Fruit fly (Drosophila melanogaster) whole organism, prepupa: Measurements from ENCODE around the gene CycE.

ENCODE experiments used
- Blimp-1 ChIP-seq: fragments of 200-800 bp; sonication (Bioruptor generic); optimal IDR thresholded peaks from 3 replicates; lab custom pipeline; 2017; ENCODE audit warnings: missing biosample characterization, missing genetic modification characterization, mild to moderate bottlenecking, moderate library complexity, missing genetic modification reagents
- CG10669 ChIP-seq: fragments of 200-800 bp; sonication (Bioruptor generic); optimal IDR thresholded peaks from 3 replicates; lab custom pipeline; 2018; ENCODE audit warnings: missing biosample characterization, mild to moderate bottlenecking, missing genetic modification characterization, moderate library complexity
- CG11902 ChIP-seq: fragments of 200-800 bp; sonication (Bioruptor generic); optimal IDR thresholded peaks from 3 replicates; lab custom pipeline; 2016; ENCODE audit warnings: missing biosample characterization, missing genetic modification characterization
- CG15336 ChIP-seq: fragments of 200-800 bp; sonication (Bioruptor generic); IDR thresholded peaks from 2 replicates; pipeline ENCODE4 v1.3.6; 2022; ENCODE audit warnings: missing biosample characterization, missing genetic modification characterization
- CG3032 ChIP-seq: fragments of 200-800 bp; optimal IDR thresholded peaks from 2 replicates; lab custom pipeline; 2019; ENCODE audit warnings: missing biosample characterization, mild to moderate bottlenecking, missing genetic modification characterization, moderate library complexity
- CG31627 ChIP-seq: fragments of 200-800 bp; sonication (Bioruptor generic); optimal IDR thresholded peaks from 3 replicates; lab custom pipeline; 2016; ENCODE audit warnings: missing biosample characterization, missing genetic modification characterization
- CG32006 ChIP-seq: fragments of 200-800 bp; sonication (Bioruptor generic); optimal IDR thresholded peaks from 3 replicates; lab custom pipeline; 2017; ENCODE audit warnings: missing biosample characterization, mild to moderate bottlenecking, missing genetic modification characterization
- CG34406 ChIP-seq: fragments of 200-800 bp; sonication (Bioruptor generic); optimal IDR thresholded peaks from 3 replicates; lab custom pipeline; 2016; ENCODE audit warnings: missing biosample characterization, missing genetic modification characterization
- CG4318 ChIP-seq: fragments of 200-800 bp; sonication (Bioruptor generic); optimal IDR thresholded peaks from 3 replicates; lab custom pipeline; 2017; ENCODE audit warnings: missing biosample characterization, mild to moderate bottlenecking, missing genetic modification characterization
- CG6163 ChIP-seq: fragments of 200-800 bp; sonication (Bioruptor generic); IDR thresholded peaks from 3 replicates; pipeline ENCODE4 v1.3.6; 2022; ENCODE audit warnings: missing biosample characterization, missing genetic modification characterization
- CG6276 ChIP-seq: fragments of 200-800 bp; sonication (Bioruptor generic); optimal IDR thresholded peaks from 2 replicates; lab custom pipeline; 2017; ENCODE audit warnings: missing biosample characterization, mild to moderate bottlenecking, missing genetic modification characterization
- CG7368 ChIP-seq: fragments of 200-800 bp; sonication (Bioruptor generic); optimal IDR thresholded peaks from 3 replicates; lab custom pipeline; 2016; ENCODE audit warnings: missing biosample characterization, missing genetic modification characterization
- CG8119 ChIP-seq: fragments of 200-800 bp; sonication (Bioruptor generic); IDR thresholded peaks from 3 replicates; pipeline ENCODE4 v1.3.6; 2022; ENCODE audit warnings: missing biosample characterization, missing genetic modification characterization
- CG8319 ChIP-seq: fragments of 200-800 bp; sonication (Bioruptor generic); optimal IDR thresholded peaks from 3 replicates; lab custom pipeline; 2016; ENCODE audit warnings: missing biosample characterization, missing genetic modification characterization
- Eip75B ChIP-seq: fragments of 200-800 bp; sonication (Bioruptor generic); optimal IDR thresholded peaks from 3 replicates; lab custom pipeline; 2016; ENCODE audit warnings: missing biosample characterization, missing genetic modification characterization
- Eip78C ChIP-seq: fragments of 200-800 bp; sonication (Bioruptor generic); peaks from one replicate; lab custom pipeline; 2016; ENCODE audit warnings: missing biosample characterization, missing genetic modification characterization
- Eip93F ChIP-seq: fragments of 200-800 bp; sonication (Bioruptor generic); optimal IDR thresholded peaks from 2 replicates; lab custom pipeline; 2016; ENCODE audit warnings: missing biosample characterization, mild to moderate bottlenecking, missing genetic modification characterization
- Ets21C ChIP-seq: fragments of 200-800 bp; sonication (Bioruptor generic); optimal IDR thresholded peaks from 3 replicates; lab custom pipeline; 2016; ENCODE audit warnings: missing biosample characterization, missing genetic modification characterization
- Ets96B ChIP-seq: fragments of 200-800 bp; optimal IDR thresholded peaks from 2 replicates; lab custom pipeline; 2019; ENCODE audit warnings: missing biosample characterization, mild to moderate bottlenecking, missing genetic modification characterization, moderate library complexity
- Gug ChIP-seq: fragments of 200-800 bp; sonication (Bioruptor generic); IDR thresholded peaks from 2 replicates; pipeline ENCODE4 v1.3.6; 2022; ENCODE audit warnings: missing biosample characterization, missing genetic modification characterization
- Hr38 ChIP-seq: sonication (Bioruptor generic); optimal IDR thresholded peaks from 2 replicates; lab custom pipeline; 2016; ENCODE audit warnings: missing biosample characterization, missing genetic modification characterization
- Hr39 ChIP-seq: fragments of 200-800 bp; sonication (Bioruptor generic); optimal IDR thresholded peaks from 2 replicates; lab custom pipeline; 2016; ENCODE audit warnings: missing biosample characterization, missing genetic modification characterization
- Hr4 ChIP-seq: fragments of 200-800 bp; sonication (Bioruptor generic); optimal IDR thresholded peaks from 3 replicates; lab custom pipeline; 2016; ENCODE audit warnings: missing biosample characterization, missing genetic modification characterization
- Met ChIP-seq: fragments of 200-800 bp; sonication (Bioruptor generic); optimal IDR thresholded peaks from 3 replicates; lab custom pipeline; 2016; ENCODE audit warnings: missing biosample characterization, missing genetic modification characterization
- Sox102F ChIP-seq: fragments of 200-800 bp; sonication (Bioruptor generic); optimal IDR thresholded peaks from 2 replicates; lab custom pipeline; 2016; ENCODE audit warnings: missing biosample characterization, mild to moderate bottlenecking, missing genetic modification characterization
- Sox14 ChIP-seq: fragments of 200-800 bp; sonication (Bioruptor generic); optimal IDR thresholded peaks from 3 replicates; lab custom pipeline; 2016; ENCODE audit warnings: missing biosample characterization, missing genetic modification characterization
- achi ChIP-seq: fragments of 200-800 bp; sonication (Bioruptor generic); optimal IDR thresholded peaks from 3 replicates; lab custom pipeline; 2016; ENCODE audit warnings: missing biosample characterization, missing genetic modification characterization
- cyc ChIP-seq: fragments of 200-800 bp; sonication (Bioruptor generic); optimal IDR thresholded peaks from 3 replicates; lab custom pipeline; 2016; ENCODE audit warnings: missing biosample characterization, missing genetic modification characterization
- dac ChIP-seq: fragments of 200-800 bp; sonication (Bioruptor generic); optimal IDR thresholded peaks from 2 replicates; lab custom pipeline; 2017; ENCODE audit warnings: missing biosample characterization, mild to moderate bottlenecking, missing genetic modification characterization
- dsx ChIP-seq: fragments of 200-800 bp; optimal IDR thresholded peaks from 3 replicates; lab custom pipeline; 2019; ENCODE audit warnings: missing biosample characterization, mild to moderate bottlenecking, missing genetic modification characterization, moderate library complexity; ENCODE audit not compliant: poor library complexity, severe bottlenecking
- eg ChIP-seq: fragments of 200-800 bp; sonication (Bioruptor generic); IDR thresholded peaks from 3 replicates; pipeline ENCODE4 v1.3.6; 2022; ENCODE audit warnings: missing biosample characterization, missing genetic modification characterization
- fkh ChIP-seq: fragments of 200-800 bp; sonication (Bioruptor generic); optimal IDR thresholded peaks from 3 replicates; lab custom pipeline; 2017; ENCODE audit warnings: missing biosample characterization, mild to moderate bottlenecking, missing genetic modification characterization, moderate library complexity
- lz ChIP-seq: fragments of 200-800 bp; sonication (Bioruptor generic); optimal IDR thresholded peaks from 3 replicates; lab custom pipeline; 2016; ENCODE audit warnings: missing biosample characterization, missing genetic modification characterization
- net ChIP-seq: fragments of 200-800 bp; sonication (Bioruptor generic); optimal IDR thresholded peaks from 3 replicates; lab custom pipeline; 2016; ENCODE audit warnings: missing biosample characterization, missing genetic modification characterization
- spab ChIP-seq: fragments of 200-800 bp; sonication (Bioruptor generic); optimal IDR thresholded peaks from 2 replicates; lab custom pipeline; 2017; ENCODE audit warnings: missing biosample characterization, mild to moderate bottlenecking, missing genetic modification characterization, missing genetic modification reagents
- ss ChIP-seq, 2 experiments: fragments of 200-800 bp; sonication (Bioruptor generic); optimal IDR thresholded peaks; 2 replicates in 1 of 2; 3 replicates in 1 of 2; lab custom pipeline; 2017 to 2018; ENCODE audit warnings: mild to moderate bottlenecking in 2 of 2, missing biosample characterization in 2 of 2, missing genetic modification characterization in 2 of 2, moderate library complexity in 1 of 2
- svp ChIP-seq: fragments of 200-800 bp; sonication (Bioruptor generic); peaks from one replicate; lab custom pipeline; 2016; ENCODE audit warnings: missing biosample characterization, missing genetic modification characterization
- vri ChIP-seq: fragments of 200-800 bp; sonication (Bioruptor generic); optimal IDR thresholded peaks from 3 replicates; lab custom pipeline; 2016; ENCODE audit warnings: missing biosample characterization, mild to moderate bottlenecking, missing genetic modification characterization

CycE gene

dm6 chr2L:15776752-15777151, 28.8 kb upstream of the CycE start, which contains the start of gene CG43760:
TSS of gene CG43760 (minus strand) at chr2L:15776852.
- TF ChIP-seq Hr38 (GFP tag; lab: Kevin White, UChicago) = no peak
- no peak for TF ChIP-seq fkh (GFP tag; lab: Kevin White, UChicago)
- no peak for TF ChIP-seq CG10669
- TF ChIP-seq Sox14 (GFP tag; lab: Kevin White, UChicago) = no peak
- no peak for TF ChIP-seq CG34406 (GFP tag; lab: Kevin White, UChicago)
- TF ChIP-seq CG8119 (GFP tag; lab: Robert Waterston, UW) = no peak
- TF ChIP-seq spab (GFP tag; lab: Kevin White, UChicago) = no peak
- TF ChIP-seq CG3032 (tag; lab: Kevin White, UChicago) = no peak
- TF ChIP-seq Gug = no peak
- no peak for TF ChIP-seq lz (GFP tag; lab: Kevin White, UChicago)
- no peak for TF ChIP-seq CG6276 (GFP tag; lab: Kevin White, UChicago)
- no peak for TF ChIP-seq net
- no peak for TF ChIP-seq CG15336 (GFP tag; lab: Robert Waterston, UW)

dm6 chr2L:15773013-15773412, 25.1 kb upstream of the CycE start, which contains the start of gene CG31826:
TSS of gene CG31826 (minus strand) at chr2L:15773113.
- TF ChIP-seq CG34406 (GFP tag; lab: Kevin White, UChicago) (no peak), Ets21C (GFP tag; lab: Kevin White, UChicago) (no peak), vri (GFP tag; lab: Kevin White, UChicago) (no peak), svp (no peak), dac (GFP tag; lab: Kevin White, UChicago) (no peak), Eip75B (no peak), CG3032 (tag; lab: Kevin White, UChicago) (no peak), eg (no peak), CG8319 (GFP tag; lab: Kevin White, UChicago) (no peak)

- TF ChIP-seq cyc (GFP tag; lab: Kevin White, UChicago) = no peak
- TF ChIP-seq Hr39 (GFP tag; lab: Kevin White, UChicago) = no peak
- TF ChIP-seq CG6163 = no peak
- TF ChIP-seq lz (GFP tag; lab: Kevin White, UChicago) = no peak
- TF ChIP-seq dsx = no peak
- no peak for TF ChIP-seq Eip75B
- TF ChIP-seq net = no peak
- TF ChIP-seq CG15336 (GFP tag; lab: Robert Waterston, UW) = no peak
- no peak for TF ChIP-seq Met (GFP tag; lab: Kevin White, UChicago)
- no peak for TF ChIP-seq CG10669
- no peak for TF ChIP-seq Ets96B (tag; lab: Kevin White, UChicago)
- no peak for TF ChIP-seq CG7368 (GFP tag; lab: Kevin White, UChicago)
- no peak for TF ChIP-seq achi (GFP tag; lab: Kevin White, UChicago)
- TF ChIP-seq CG32006 = no peak
- TF ChIP-seq Eip78C (GFP tag; lab: Kevin White, UChicago) = no peak
Measured at dm6 chr2L:15770978-15771377, 23.0 kb upstream of the CycE start, which contains the start of gene Ku80. TSS of gene Ku80 (minus strand) at chr2L:15771159.

- TF ChIP-seq ss (GFP tag; optimal IDR thresholded peaks at IDR 0.05; lab: Kevin White, UChicago) (no peak), Gug (no peak), Hr4 (no peak), fkh (GFP tag; lab: Kevin White, UChicago) (no peak), CG11902 (GFP tag; lab: Kevin White, UChicago) (no peak), CG4318 (GFP tag; lab: Kevin White, UChicago) (no peak), eg (no peak), Eip93F (GFP tag; lab: Kevin White, UChicago) (no peak), Sox102F (GFP tag; lab: Kevin White, UChicago) (no peak), cyc (GFP tag; lab: Kevin White, UChicago) (no peak), Blimp-1 (GFP tag; lab: Kevin White, UChicago) (no peak), CG8319 (GFP tag; lab: Kevin White, UChicago) (no peak), CG31627 (GFP tag; lab: Kevin White, UChicago) (no peak), Hr38 (GFP tag; lab: Kevin White, UChicago) (no peak)
Measured at dm6 chr2L:15768097-15768496, 20.1 kb upstream of the CycE start, which contains the start of gene wek. TSS of gene wek (minus strand) at chr2L:15768349.
